Worm (Caenorhabditis elegans): ENCODE data around the gene slcf-2.

slcf-2 gene

DNA sequence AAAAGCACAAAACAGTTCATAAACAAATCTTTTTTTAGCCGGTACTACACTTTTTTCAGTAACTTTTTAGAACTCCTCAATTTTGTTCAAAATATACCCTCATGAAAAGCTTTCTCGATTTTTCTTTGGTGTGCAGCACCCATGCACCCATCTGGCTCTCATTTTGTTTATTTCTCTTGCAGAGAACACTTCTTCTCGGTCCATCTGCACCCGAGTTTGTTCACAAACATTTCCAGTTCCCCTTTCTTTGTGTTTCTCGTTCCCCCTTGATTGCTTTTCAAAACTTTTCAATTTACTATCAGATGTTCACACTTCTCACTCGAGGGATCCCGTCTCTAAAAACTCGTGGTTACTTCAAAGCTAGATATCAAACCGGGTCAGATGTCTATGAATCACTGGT is at the start of gene slcf-2:
slcf-2 (plus strand) TSS at position 301 of the 400 bp plus-strand sequence.
- no peak for TF ChIP-seq W03F9.2 (tag; optimal IDR thresholded peaks at IDR 0.05)
- TF ChIP-seq dao-5 (tag; optimal IDR thresholded peaks at IDR 0.05) = no peak
- no peak for TF ChIP-seq him-1 (tag; optimal IDR thresholded peaks at IDR 0.05)

DNA sequence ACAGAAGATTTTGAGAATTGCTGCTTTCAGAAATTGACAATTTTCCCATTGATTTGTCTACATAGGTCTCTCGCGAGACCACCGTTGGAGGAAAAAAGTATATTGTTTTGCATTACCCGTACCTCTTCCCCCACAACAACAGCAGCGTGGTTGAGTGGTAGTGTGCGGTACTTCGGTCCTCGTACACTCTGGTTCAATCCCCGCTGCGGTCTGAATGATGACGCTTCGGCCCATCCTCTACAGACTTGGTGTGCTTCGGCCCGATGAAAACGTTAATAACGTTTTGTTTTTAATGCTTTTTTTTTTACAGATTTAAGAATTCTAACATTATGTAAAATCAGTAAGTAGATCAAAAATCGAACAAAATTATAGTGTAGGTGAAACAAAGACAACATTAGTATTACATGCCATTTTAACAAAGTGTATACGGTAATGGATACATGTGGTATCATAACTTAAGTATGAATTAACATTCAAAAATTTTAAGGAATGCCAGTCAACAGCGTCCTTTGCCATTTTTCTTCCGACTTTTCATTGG is 45.7 kb upstream of the slcf-2 start, which contains the start of gene ZK816.3:
ZK816.3 (plus strand) TSS at position 488 of the 538 bp plus-strand sequence.
- no peak for TF ChIP-seq him-1 (tag; optimal IDR thresholded peaks at IDR 0.05)
- no peak for TF ChIP-seq W03F9.2 (tag; optimal IDR thresholded peaks at IDR 0.05)
- TF ChIP-seq dao-5 (tag; optimal IDR thresholded peaks at IDR 0.05) = no peak

DNA sequence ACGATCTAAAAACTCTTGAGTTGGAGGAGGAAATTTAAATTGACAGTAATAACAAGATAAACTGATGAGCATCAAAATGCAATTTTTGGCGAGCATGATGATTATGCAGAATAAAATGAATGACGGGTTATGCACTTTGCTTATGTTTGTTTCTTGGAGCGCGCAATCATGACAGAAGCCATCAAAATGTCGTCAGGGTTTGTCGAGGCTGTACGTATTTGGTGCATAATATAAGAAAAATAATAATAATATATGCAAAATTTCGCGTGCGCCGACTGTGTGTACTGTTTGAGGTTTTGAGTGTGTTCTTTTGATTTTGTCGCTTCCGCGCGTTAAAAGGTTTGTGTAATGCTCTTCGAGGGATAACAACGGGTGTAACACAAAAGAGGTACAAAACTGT is 43.4 kb upstream of the slcf-2 start, which contains the start of gene nspg-4:
nspg-4 (minus strand) TSS at position 101 of the 400 bp plus-strand sequence.
- TF ChIP-seq him-1 (tag; optimal IDR thresholded peaks at IDR 0.05) (no peak), W03F9.2 (tag; optimal IDR thresholded peaks at IDR 0.05) (no peak), dao-5 (tag; optimal IDR thresholded peaks at IDR 0.05) (no peak)

DNA sequence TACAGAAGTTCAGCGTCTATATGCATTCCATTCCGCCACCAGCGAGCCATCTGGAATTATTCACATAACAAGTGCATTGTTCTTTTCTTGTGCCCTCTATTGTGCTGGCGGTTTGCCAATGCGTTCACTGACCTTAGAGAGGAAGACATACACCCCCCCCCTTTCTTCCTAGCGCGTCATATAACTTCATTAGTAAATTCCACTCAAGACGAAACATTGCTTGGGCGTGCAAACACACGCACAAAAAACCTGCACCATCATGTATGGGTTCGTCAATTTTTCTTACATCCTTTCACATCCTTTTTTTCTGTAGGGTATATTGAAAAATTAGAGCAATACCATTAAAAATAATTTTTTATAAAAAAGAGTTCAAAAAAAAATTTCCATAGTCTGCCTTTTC is 42.1 kb upstream of the slcf-2 start, which contains the start of gene ZK816.1:
ZK816.1 (plus strand) TSS at position 187 of the 400 bp plus-strand sequence.
- TF ChIP-seq him-1 (tag; optimal IDR thresholded peaks at IDR 0.05) (no peak), W03F9.2 (tag; optimal IDR thresholded peaks at IDR 0.05) (no peak), dao-5 (tag; optimal IDR thresholded peaks at IDR 0.05) (no peak)

DNA sequence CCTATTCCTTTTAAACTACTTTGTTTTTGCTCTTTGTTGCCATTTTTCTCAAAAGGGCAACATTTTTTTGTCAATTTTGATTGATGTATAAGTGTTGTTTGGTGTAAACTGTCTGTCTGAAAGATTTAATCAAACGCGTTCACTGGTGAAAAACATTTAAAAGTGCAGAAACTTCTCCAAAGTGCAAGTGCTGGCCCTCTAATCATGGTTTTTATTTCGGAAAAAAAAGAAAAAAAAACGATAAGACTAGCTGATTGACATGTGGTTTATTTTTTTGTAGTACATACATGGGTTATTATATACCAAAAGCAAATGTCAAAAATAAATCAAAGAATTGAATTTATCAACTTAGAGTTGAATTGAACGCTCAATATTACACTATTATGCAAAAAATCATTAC is 31.3 kb upstream of the slcf-2 start, which contains the start of gene dhs-26:
dhs-26 (minus strand) TSS at position 116 of the 400 bp plus-strand sequence.
- no peak for TF ChIP-seq him-1 (tag; optimal IDR thresholded peaks at IDR 0.05)
- TF ChIP-seq W03F9.2 (tag; optimal IDR thresholded peaks at IDR 0.05) = no peak
- no peak for TF ChIP-seq dao-5 (tag; optimal IDR thresholded peaks at IDR 0.05)

DNA sequence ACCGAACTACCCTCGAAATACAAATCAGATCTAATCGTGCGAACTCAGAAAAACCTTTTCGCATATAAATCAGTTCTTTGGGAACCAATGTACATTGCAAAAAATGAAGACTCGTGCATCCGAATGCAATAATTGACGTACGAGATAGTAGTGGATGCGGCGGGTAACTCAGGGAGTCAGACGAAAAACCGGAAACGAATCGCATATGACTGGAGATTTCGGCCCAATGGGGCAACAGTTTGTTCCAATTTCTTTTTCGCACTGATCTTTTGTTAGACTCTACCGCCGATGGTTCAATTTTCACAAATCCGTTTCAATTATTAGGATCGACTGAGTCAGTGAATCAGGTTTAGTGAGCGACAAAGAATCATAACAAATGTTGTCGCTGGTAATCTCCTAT is 26.9 kb upstream of the slcf-2 start:
- TF ChIP-seq him-1 (tag; optimal IDR thresholded peaks at IDR 0.05) (no peak), W03F9.2 (tag; optimal IDR thresholded peaks at IDR 0.05) (no peak), dao-5 (tag; optimal IDR thresholded peaks at IDR 0.05) (no peak)

DNA sequence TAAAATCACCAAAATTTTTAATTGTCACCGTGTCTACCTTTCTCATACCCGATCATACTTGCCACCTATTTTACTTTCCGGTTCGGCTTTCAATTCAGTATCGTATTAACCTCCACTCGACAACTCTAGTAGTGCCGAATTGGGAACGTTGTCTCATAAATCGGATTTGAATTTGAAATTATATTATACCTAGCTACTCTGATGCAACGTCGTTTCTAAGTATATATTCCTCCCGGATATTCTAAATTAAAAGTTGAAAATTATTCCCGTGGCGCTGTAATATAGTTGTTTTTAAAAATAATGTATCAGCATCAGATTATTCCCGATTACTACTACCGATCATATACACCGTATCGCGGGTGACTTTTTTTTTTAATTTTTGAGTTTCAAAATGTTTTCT is 25.0 kb upstream of the slcf-2 start, which contains the start of gene ZK563.2:
ZK563.2 (plus strand) TSS at position 301 of the 400 bp plus-strand sequence.
- TF ChIP-seq him-1 (tag; optimal IDR thresholded peaks at IDR 0.05) = no peak
- TF ChIP-seq W03F9.2 (tag; optimal IDR thresholded peaks at IDR 0.05) = no peak

DNA sequence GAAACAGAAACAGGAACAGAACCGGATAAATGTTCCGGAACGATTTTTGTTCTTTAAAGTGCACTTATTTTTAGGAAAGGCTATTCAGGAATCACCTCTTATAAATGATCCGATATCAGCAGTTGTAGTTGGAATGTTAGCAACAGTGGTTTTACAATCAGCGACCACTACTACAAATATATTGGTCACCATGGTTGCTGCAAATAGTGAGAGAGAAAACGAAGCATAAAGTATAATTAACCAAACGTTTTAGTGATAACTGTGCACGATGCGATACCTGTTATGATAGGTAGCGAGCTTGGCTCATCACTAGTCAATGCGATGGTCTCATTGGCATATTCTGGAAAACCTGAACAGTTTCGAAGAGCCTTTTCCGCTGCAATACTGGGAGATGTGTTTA is 24.2 kb upstream of the slcf-2 start:
- TF ChIP-seq W03F9.2 (tag; optimal IDR thresholded peaks at IDR 0.05) = no peak
- TF ChIP-seq him-1 (tag; optimal IDR thresholded peaks at IDR 0.05) = no peak
- no peak for TF ChIP-seq dao-5 (tag; optimal IDR thresholded peaks at IDR 0.05)

DNA sequence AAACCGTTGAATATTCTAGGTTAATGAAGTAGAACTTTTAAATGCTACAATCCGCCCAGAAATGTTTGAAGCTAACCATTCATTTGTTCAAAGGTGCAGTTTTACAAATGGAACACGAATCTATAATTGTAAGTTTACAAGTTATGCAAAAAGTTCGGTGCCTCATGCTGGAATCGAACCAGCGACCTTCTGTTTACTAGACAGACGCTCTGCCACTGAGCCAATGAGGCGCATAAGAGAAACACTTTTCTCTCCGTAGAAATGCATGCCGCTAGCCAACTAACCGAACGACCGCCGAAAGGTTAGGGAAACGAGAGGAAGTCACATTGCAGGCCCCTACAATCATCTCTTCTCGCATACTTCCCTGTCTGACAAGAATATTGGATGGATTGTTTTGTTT is 22.4 kb upstream of the slcf-2 start:
- TF ChIP-seq W03F9.2 (tag; optimal IDR thresholded peaks at IDR 0.05) = no peak
- peak; percentile 27 for TF ChIP-seq dao-5 (tag; optimal IDR thresholded peaks at IDR 0.05)
- peak; percentile 85 for TF ChIP-seq him-1 (tag; optimal IDR thresholded peaks at IDR 0.05)

DNA sequence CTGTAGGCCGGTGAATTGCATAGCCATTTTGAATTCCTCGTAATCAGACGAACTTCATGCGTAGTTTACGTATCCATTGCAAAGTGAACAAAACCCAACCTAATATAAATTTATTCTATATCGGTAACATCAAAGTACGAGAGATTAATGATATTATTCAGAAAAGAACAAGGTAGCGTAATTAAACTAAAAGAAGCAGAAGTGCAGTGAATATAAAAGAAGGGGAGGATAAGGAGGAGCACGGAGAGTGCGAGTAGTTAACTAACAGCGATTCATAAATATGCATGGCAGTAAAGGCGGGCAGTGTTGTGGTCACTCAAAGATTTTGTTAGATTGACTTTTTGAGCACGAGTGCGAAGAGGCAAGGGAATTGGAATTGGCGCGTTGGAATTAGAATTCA is 19.0 kb upstream of the slcf-2 start, which contains the start of gene clc-3:
clc-3 (minus strand) TSS at position 101 of the 400 bp plus-strand sequence.
- TF ChIP-seq W03F9.2 (tag; optimal IDR thresholded peaks at IDR 0.05) (no peak), dao-5 (tag; optimal IDR thresholded peaks at IDR 0.05) (no peak), him-1 (tag; optimal IDR thresholded peaks at IDR 0.05) (no peak)

DNA sequence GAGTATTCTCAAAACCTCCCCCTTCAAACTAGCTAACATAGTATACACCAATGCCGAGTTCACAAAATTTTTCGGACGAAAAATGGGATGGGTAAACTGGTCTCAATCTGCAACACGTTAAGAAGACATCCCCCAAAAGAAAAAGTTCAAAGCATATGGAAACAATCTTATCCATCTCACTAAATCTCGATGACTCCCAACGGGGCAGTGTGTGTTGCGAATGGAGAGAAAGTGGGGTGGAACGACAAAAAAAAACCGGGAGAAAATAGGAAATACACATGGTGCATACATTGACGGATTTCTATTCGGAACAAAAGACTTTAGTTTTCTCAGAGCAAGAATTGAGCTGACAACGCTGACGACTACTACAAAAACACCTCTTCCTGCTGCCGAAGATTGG is 18.3 kb upstream of the slcf-2 start:
- TF ChIP-seq him-1 (tag; optimal IDR thresholded peaks at IDR 0.05) (no peak), W03F9.2 (tag; optimal IDR thresholded peaks at IDR 0.05) (no peak), dao-5 (tag; optimal IDR thresholded peaks at IDR 0.05) (no peak)

DNA sequence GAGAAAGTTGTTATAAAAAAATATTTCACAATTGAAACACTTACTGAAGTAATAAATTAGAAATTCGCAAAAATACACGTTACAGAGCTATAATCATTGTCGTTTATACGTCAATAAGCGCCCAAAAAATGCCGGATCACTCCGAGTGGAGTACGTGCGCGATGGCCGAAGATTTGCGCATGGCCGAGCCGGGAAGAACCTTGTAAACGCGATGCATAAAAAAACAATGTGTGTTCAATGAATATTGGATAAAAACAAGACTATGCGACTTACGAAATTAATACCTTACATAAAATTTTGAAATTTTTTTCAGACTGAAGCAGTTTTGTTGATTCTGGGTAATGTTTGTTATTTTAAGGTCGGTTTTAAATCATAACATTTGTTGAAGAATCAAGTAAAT is 14.5 kb upstream of the slcf-2 start, which contains the start of gene sorf-1:
sorf-1 (minus strand) TSS at position 135 of the 400 bp plus-strand sequence.
- no peak for TF ChIP-seq him-1 (tag; optimal IDR thresholded peaks at IDR 0.05)
- TF ChIP-seq W03F9.2 (tag; optimal IDR thresholded peaks at IDR 0.05) = no peak

DNA sequence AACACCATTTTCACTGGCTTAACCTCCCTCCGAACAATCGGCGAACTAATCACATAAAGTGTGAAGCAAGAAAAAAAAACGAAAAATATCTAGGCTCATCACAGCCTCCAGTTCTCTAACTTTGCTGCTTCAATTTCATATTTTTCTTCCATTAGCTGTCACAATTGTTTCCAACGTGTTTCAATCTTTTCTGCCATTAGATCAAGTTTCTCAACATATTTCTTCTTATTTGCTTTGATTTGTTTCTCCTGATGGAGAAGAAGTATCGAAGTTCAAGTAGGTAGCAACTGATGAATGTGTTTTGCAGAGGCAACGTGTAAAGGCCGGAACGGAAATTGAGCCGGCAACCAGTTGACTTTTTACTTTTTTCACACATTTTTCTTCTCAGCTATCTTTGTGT is 13.5 kb upstream of the slcf-2 start, which contains the start of gene ZK563.7:
ZK563.7 (plus strand) TSS at position 301 of the 400 bp plus-strand sequence.
- TF ChIP-seq dao-5 (tag; optimal IDR thresholded peaks at IDR 0.05) = no peak
- no peak for TF ChIP-seq W03F9.2 (tag; optimal IDR thresholded peaks at IDR 0.05)
- TF ChIP-seq him-1 (tag; optimal IDR thresholded peaks at IDR 0.05) = no peak

DNA sequence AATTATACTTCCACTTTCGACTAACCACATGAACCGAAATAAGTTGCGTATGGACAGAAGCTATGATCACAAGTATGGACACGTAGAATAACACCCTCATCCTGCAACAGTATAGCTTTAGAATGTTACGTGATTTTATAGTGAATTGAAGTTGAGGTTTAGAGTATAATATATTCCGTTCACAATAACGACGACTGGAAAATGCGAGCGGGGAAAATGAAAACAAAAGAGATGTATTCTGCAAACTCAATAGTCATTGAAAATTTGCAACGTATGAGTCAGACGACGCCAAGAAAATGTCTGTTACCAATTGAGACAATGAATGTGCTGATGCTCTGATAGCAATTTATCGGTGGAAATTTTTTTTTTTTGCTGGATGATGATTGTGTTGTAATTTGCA is 8.3 kb upstream of the slcf-2 start, which contains the start of gene acp-1:
acp-1 (minus strand) TSS at position 101 of the 400 bp plus-strand sequence.
- TF ChIP-seq W03F9.2 (tag; optimal IDR thresholded peaks at IDR 0.05) (no peak), dao-5 (tag; optimal IDR thresholded peaks at IDR 0.05) (no peak), him-1 (tag; optimal IDR thresholded peaks at IDR 0.05) (no peak)

DNA sequence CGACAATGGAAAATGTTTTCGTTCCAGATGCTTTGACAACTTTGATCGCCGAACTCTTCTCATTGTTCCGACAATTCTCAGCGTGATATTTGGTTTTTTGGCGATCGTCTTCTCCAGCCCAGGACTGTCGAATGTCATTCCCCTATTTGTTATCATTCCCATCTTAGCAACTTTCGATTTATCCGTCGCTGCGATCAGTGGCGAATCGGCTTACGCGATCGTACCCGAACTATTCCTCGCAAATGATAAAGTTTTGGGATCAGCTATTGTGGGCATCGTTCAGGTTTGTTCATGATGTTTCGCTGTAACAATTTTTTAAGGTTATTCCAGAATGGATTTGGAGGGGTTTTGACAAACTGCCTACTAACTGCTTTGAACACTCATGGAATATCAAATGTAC is 3.1 kb downstream of the slcf-2 start:
- TF ChIP-seq him-1 (tag; optimal IDR thresholded peaks at IDR 0.05) (no peak), dao-5 (tag; optimal IDR thresholded peaks at IDR 0.05) (no peak), W03F9.2 (tag; optimal IDR thresholded peaks at IDR 0.05) (no peak)

Data from whole organism, L4/young adult.